Fruit fly (Drosophila melanogaster): ENCODE measurements around the gene DNAlig3.

DNA sequence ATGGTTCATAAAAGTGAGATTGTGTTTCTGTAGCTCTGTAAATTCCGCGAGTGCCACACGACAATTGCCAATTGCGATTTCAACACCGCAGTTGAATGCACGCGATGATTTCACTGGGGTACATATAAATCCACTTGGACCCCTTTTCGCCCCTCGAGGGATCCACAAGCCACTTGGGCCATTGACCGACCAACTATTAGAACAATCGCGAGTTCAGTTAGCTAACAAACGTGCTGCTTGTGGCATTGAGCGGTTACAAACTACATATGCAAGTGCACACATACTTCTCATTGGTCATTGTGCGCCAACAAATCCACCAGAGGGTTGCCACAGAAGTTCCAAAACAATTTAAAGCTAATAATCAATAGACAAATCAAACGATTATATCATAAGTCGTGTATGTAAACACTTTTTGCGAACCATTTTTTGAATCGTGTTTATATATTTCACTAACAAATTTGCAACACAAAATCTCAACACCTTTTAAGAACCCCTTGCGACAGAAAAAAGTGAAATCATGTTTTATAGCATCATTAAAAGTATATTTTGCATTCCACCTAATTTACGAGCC lies 20.4 kb downstream of the DNAlig3 start:
- TF ChIP-seq CG12071 (GFP tag; optimal IDR thresholded peaks at IDR 0.05) (no peak), HLH54F (GFP tag; optimal IDR thresholded peaks at IDR 0.05) (no peak)

All from whole organism, embryonic.